Worm (Caenorhabditis elegans): ENCODE measurements around the gene Y70C5B.2.

ce11 chrV:16627962-16628361 is 32.8 kb downstream of the Y70C5B.2 start, which contains the start of gene oac-53:
- TF ChIP-seq ztf-4 (tag; optimal IDR thresholded peaks at IDR 0.05): no peak
- TF ChIP-seq R02D3.7 (tag; optimal IDR thresholded peaks at IDR 0.05): no peak
- TF ChIP-seq lin-39 (tag; optimal IDR thresholded peaks at IDR 0.05): no peak
- TF ChIP-seq unc-39 (tag; optimal IDR thresholded peaks at IDR 0.05): no peak
- TF ChIP-seq ama-1 (optimal IDR thresholded peaks at IDR 0.05): no peak
- TF ChIP-seq nhr-237 (tag; optimal IDR thresholded peaks at IDR 0.05): no peak
- no peak for TF ChIP-seq egl-27 (tag; optimal IDR thresholded peaks at IDR 0.05)
- no peak for TF ChIP-seq mdl-1 (tag; optimal IDR thresholded peaks at IDR 0.05)
- no peak for TF ChIP-seq nhr-11 (tag; optimal IDR thresholded peaks at IDR 0.05)
- no peak for TF ChIP-seq zag-1 (tag; optimal IDR thresholded peaks at IDR 0.05)
- no peak for TF ChIP-seq ceh-82 (tag; optimal IDR thresholded peaks at IDR 0.05)
- TF ChIP-seq dmd-4 (tag; optimal IDR thresholded peaks at IDR 0.05): no peak
- no peak for TF ChIP-seq peb-1 (tag; optimal IDR thresholded peaks at IDR 0.05)
- TF ChIP-seq nhr-25 (tag; optimal IDR thresholded peaks at IDR 0.05): no peak

All from whole organism, L2 larva.